Worm (Caenorhabditis elegans): ENCODE measurements around the gene T02G5.15.
"Not testable (repeated sequence)": the region's sequence is repeated elsewhere in the genome, so short reads cannot be mapped to it uniquely, and the experiment has no call there.

T02G5.15 gene

DNA sequence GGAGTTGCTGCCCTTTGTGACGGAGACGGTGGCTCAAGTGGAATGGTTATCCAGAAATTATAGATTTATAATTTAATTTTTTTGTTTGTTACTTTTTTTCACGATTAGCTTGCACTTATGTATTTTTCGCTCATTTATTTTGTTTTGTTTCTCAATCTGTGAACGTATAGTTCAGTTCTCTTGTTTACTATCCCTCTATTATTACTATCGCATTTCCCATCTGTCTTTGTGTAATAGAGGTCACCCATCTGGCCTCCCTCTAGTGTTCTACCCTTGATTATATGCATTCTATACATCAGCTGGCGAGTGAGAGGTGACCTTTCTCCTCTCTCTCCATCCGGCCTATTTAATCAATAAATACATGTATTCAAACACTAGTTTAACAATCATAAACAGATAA, at the start of gene T02G5.15, which contains the start of gene T02G5.14:
T02G5.15 (plus strand) TSS at position 301 of the 400 bp plus-strand sequence.
T02G5.14 (plus strand) TSS at position 301 of the 400 bp plus-strand sequence.
- TF ChIP-seq W03F9.2, dao-5, him-1 (tag; optimal IDR thresholded peaks at IDR 0.05): not testable (repeated sequence)

DNA sequence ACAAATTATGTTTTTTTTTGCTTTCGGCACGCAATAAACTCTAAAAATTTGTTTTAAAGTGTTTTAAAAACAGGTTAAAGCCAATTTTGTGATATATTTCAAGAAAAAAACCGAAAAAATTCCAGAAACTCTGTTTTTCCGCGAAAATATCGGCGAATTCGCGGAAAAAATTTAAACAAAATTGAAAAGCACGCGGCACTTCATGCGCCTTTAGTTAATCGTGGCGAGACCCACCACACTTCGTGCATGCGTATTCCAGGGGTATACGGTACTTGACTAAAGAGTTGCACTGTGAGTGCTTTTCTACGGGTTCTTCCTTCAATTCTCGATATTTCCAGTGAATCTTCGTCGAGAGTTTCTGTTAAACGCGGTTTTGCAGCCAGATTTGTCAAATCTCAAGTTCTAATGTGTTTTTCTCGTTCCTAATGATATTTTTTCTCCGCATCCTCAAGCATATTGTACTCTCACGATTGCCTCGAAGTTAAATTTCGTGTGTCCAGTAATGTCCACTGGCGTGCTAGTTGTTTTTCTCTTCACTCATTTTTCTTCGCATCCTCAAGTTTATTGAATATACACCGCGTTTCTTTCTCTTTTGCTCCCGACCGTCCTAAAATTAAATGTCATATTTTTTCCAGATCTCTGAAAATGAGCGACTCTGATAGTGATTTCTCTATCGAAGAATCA, 46.3 kb upstream of the T02G5.15 start, which contains the start of gene cin-4:
cin-4 (plus strand) TSS at position 634 of the 684 bp plus-strand sequence.
- TF ChIP-seq W03F9.2 (tag; optimal IDR thresholded peaks at IDR 0.05) (no peak), dao-5 (tag; optimal IDR thresholded peaks at IDR 0.05) (no peak)

DNA sequence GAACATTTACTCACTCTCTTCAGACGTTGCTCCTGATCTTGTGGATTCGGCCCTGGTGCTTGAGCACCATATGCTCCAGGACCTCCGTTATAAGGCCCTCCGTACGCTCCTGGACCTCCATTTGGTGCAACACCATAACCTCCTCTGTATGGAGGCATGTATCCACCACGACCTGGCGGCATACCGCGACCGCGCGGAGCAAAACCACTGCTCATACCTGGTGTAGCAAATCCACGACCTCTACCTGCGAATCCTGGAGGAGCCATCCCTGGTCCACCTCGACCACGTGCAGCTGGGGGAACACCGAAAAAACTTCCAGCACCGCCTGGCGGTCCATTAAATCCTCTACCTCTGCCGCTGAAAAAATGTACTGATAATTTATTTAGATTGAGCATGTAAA, 34.7 kb upstream of the T02G5.15 start:
- no peak for TF ChIP-seq him-1 (tag; optimal IDR thresholded peaks at IDR 0.05)
- no peak for TF ChIP-seq dao-5 (tag; optimal IDR thresholded peaks at IDR 0.05)
- no peak for TF ChIP-seq W03F9.2 (tag; optimal IDR thresholded peaks at IDR 0.05)

DNA sequence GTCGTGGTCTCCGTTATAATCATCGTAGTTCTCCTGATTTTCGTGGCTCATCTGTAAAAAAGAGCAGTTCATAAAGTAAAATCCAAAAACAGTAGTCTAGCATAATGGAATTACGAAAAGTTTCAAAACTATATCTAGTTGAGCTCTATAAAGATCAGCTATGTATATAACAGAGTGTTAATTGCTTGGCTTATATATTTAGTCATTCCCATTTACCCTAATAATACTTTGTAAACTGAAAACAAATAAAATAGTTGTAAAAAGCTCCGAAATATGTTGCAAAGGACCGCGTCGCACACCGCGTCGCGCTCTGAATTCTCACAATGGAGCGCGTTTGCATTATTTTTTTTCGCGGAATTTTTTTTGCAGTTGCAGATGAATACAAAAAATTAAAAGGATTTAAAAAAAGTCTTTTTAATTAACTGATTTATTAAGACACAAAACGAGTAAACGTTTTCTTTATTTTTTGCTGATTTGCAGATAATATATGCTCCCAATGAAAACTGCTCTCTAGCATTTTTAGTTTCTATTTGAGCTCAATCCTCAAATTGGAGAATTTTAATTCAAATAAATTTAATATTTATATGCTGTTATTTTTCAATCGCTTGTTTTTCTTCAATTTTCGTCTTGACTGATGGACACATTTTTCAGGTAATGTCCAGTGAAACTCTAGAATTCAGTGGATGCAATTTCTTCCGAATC, 33.9 kb upstream of the T02G5.15 start, which contains the start of the genes tcer-1 and ZK1127.5:
tcer-1 (minus strand) TSS at position 51 of the 702 bp plus-strand sequence.
ZK1127.5 (plus strand) TSS at position 652 of the 702 bp plus-strand sequence.
- TF ChIP-seq dao-5 (tag; optimal IDR thresholded peaks at IDR 0.05) (no peak), W03F9.2 (tag; optimal IDR thresholded peaks at IDR 0.05) (peak; percentile 74)

DNA sequence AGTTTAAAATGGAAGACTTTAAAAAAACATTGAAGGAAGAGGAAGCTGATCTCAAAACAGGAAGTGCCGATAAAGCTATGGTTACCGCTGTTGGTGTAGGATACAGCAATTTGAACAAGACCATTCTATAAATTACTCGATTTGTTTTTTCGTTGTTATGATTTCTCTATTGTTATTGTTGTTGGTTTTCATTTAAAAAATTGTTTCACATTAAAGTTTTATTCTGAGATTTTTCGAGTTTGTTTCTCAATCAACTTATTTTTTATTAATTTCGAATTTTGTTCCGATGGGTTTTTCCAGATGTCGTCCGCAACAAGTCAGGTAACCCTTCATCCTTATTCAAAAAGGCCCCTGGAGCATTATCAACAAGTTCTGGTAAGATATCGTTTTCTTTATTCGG, 32.3 kb upstream of the T02G5.15 start, which contains the start of gene ZK1127.12:
ZK1127.12 (plus strand) TSS at position 301 of the 400 bp plus-strand sequence.
- no peak for TF ChIP-seq dao-5 (tag; optimal IDR thresholded peaks at IDR 0.05)
- TF ChIP-seq W03F9.2 (tag; optimal IDR thresholded peaks at IDR 0.05), result no peak
- TF ChIP-seq him-1 (tag; optimal IDR thresholded peaks at IDR 0.05), result no peak

DNA sequence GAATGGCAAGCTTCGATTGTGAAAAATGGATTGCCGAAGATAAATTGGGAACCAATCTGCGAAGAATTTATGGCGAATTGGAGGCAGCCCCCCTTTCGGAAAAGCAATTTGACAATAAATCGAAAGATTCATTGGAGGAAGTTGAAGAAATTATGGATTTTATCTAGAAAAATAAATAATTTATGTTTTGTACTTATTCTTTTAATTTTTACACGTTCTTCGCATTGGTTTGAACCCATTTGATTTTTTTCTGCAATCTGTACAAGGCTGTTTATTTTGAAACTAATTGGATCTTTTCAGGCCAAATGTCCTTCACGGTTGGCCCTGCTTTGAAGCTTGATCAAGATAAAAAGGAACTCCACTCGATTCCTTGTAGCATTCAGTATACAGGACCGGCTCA, 31.1 kb upstream of the T02G5.15 start, which contains the start of gene ZK1127.13:
ZK1127.13 (plus strand) TSS at position 301 of the 400 bp plus-strand sequence.
- TF ChIP-seq W03F9.2 (tag; optimal IDR thresholded peaks at IDR 0.05) (no peak), dao-5 (tag; optimal IDR thresholded peaks at IDR 0.05) (no peak), him-1 (tag; optimal IDR thresholded peaks at IDR 0.05) (no peak)

DNA sequence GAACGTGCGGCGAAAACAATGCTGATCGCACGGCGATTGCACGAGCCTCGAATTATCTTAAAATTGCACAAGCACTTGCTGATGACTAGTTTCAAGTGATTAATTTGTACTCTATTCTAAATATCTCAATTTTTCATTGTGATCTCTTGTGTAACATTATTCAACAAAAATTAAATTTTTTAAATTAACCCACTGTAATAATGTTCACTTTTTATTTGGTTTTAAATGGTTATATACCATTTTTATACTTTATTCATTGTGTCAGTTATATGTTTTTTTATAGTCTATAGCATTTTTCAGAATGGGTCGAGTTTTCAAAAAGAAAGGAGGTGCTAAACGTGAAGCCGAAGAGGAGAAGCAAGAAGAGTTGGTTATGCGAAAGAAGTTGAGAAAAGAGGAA, 30.5 kb upstream of the T02G5.15 start, which contains the start of gene ZK1127.4:
ZK1127.4 (plus strand) TSS at position 301 of the 400 bp plus-strand sequence.
- no peak for TF ChIP-seq him-1 (tag; optimal IDR thresholded peaks at IDR 0.05)
- no peak for TF ChIP-seq dao-5 (tag; optimal IDR thresholded peaks at IDR 0.05)
- no peak for TF ChIP-seq W03F9.2 (tag; optimal IDR thresholded peaks at IDR 0.05)

DNA sequence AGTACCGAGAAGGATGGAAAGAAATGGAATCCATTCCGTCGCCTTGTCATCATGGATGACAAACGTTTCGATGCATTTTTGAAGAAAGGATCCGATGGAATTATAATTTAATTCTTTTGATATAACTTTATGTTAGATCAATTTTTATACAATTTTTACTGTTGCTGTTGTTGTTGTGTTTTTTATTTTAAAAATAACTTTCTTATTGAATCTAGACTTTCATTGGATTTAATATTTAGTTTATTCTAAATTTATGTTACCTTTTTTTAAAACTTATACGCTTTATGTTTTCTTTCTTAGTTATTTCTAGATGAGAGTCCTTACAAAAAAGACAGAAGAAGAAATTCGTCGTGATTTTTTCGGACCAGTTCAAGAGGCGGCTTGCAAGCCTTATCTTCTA, 29.1 kb upstream of the T02G5.15 start, which contains the start of gene ZK1127.3:
ZK1127.3 (plus strand) TSS at position 301 of the 400 bp plus-strand sequence.
- TF ChIP-seq W03F9.2 (tag; optimal IDR thresholded peaks at IDR 0.05) (no peak), him-1 (tag; optimal IDR thresholded peaks at IDR 0.05) (no peak), dao-5 (tag; optimal IDR thresholded peaks at IDR 0.05) (no peak)

DNA sequence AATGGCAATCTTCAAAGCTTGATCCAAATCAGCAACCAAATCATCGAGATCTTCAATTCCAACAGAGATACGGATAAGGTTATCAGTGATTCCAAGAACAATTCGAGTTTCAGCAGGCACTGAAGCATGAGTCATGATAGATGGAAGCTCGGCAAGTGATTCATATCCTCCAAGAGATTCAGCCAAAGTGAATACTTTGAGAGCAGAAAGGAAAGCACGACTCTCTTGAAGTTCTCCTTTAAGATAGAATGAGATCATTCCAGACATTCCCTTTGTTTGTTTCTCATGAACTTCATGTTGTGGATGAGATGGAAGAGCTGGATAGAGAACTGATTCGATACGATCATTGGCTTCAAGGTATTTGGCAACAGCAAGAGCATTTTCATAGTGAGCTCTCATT, 27.8 kb upstream of the T02G5.15 start:
- TF ChIP-seq dao-5 (tag; optimal IDR thresholded peaks at IDR 0.05) (no peak), him-1 (tag; optimal IDR thresholded peaks at IDR 0.05) (no peak), W03F9.2 (tag; optimal IDR thresholded peaks at IDR 0.05) (no peak)

DNA sequence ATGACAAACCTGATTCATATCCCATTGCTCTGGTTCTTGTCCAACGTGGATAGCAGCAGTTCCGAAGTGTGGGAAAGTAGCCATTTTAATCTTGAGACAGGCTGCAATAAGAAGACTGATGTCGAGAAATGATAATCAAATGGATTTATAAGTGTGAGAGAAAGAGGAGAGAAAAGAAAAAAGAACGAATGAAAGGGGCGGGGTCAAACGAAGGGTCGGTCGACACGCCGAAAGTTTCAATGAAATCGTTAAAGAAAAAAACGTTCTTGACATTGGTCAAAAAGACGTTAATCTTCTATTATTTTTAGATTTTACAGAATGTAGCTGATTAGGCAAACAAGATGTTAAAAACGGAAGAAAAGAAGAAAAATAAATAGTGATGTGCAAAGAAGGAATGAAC, 26.3 kb upstream of the T02G5.15 start, which contains the start of gene cth-2:
cth-2 (minus strand) TSS at position 101 of the 400 bp plus-strand sequence.
- TF ChIP-seq dao-5 (tag; optimal IDR thresholded peaks at IDR 0.05) (no peak), W03F9.2 (tag; optimal IDR thresholded peaks at IDR 0.05) (no peak), him-1 (tag; optimal IDR thresholded peaks at IDR 0.05) (no peak)

DNA sequence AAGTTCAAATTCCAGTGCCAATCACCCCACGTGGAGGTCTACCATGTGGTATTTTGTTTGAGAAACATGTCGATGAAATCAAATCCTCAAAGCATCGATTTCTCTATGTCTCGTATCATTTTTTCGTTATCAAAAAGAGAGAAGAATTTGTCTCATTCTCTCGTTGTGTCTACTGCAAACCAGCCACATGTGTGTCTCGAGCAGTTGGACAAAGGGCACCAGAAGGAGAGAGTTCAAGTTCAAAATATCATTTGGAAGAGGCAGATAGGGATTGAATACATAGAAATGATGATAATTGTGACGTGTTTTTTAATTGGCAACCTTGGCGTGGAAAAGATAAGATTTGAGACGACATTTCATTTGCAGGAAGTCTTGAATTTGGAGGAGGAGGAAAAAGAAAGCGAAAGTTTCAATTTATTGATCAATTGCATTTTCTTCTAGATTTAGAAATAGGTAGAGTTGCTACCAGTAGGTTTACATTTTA, 24.8 kb upstream of the T02G5.15 start:
- TF ChIP-seq dao-5 (tag; optimal IDR thresholded peaks at IDR 0.05) (no peak), him-1 (tag; optimal IDR thresholded peaks at IDR 0.05) (no peak), W03F9.2 (tag; optimal IDR thresholded peaks at IDR 0.05) (peak; percentile 21)

DNA sequence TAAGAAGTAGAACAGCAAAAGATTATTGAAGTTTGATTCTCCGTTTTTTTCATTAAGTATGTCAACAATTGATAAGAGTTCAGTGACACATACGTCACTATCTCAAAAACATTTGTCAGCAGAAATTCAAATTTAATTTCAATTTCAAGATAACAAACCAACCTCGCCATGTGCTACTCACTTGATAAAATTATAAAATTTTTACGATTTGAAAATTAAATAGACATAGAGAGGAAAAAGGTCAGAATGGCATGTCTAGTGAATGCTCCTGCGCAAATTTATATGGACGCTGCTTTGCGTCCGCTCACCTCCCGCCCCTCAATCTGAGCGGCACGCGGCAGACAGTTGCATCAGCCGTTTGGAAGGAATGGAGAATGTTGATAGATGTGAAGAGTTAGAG, 23.9 kb upstream of the T02G5.15 start:
- TF ChIP-seq dao-5 (tag; optimal IDR thresholded peaks at IDR 0.05) (no peak), him-1 (tag; optimal IDR thresholded peaks at IDR 0.05) (no peak), W03F9.2 (tag; optimal IDR thresholded peaks at IDR 0.05) (no peak)

DNA sequence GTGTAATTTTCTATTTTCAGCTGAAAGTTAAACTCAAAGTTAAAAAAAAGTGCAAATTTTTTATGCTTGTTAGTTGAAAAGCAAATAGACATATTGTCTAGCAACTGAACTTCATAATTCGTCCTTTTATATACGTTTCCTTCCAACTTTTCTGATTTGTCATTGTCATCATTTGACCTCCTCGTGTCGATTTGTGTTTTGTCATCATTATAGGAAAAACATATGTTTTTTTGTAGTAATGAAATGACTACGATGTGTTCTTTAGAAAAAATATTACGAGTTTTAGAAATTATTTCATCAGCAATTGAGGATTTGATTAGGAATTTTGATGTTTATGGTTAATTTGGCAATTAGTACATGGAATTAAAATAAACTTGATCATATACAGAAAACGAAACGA, 23.3 kb upstream of the T02G5.15 start:
- TF ChIP-seq him-1 (tag; optimal IDR thresholded peaks at IDR 0.05), result no peak
- TF ChIP-seq W03F9.2 (tag; optimal IDR thresholded peaks at IDR 0.05), result no peak
- TF ChIP-seq dao-5 (tag; optimal IDR thresholded peaks at IDR 0.05), result no peak
